Worm (Caenorhabditis elegans) whole organism, midembryonic: ENCODE measurements around the gene K09E9.3.
A peak's percentile ranks its signal among the peaks of the same experiment; 100 is the strongest.

ENCODE experiments used
- cog-1 ChIP-seq: sonication (generic microtip); optimal IDR thresholded peaks from 2 replicates; lab custom pipeline; 2016; ENCODE audit warnings: missing genetic modification characterization, missing compliant biosample characterization
- flt-1 ChIP-seq: fragments of 200-800 bp; sonication (Bioruptor generic); IDR thresholded peaks from 2 replicates; pipeline ENCODE4 v1.3.6; 2022; ENCODE audit warnings: missing genetic modification characterization, missing compliant biosample characterization
- klf-2 ChIP-seq: fragments of 200-800 bp; sonication (Bioruptor generic); conservative IDR thresholded peaks from 2 replicates; pipeline ENCODE4 v1.3.6; 2022; ENCODE audit warnings: missing genetic modification reagents, missing genetic modification characterization, missing compliant biosample characterization
- med-1 ChIP-seq: sonication (generic microtip); optimal IDR thresholded peaks from 2 replicates; lab custom pipeline; 2017; ENCODE audit warnings: missing genetic modification characterization, mild to moderate bottlenecking, missing compliant biosample characterization, antibody characterized with exemption, missing genetic modification reagents; ENCODE audit not compliant: insufficient read depth
- ref-1 ChIP-seq: fragments of 200-800 bp; sonication (Bioruptor generic); conservative IDR thresholded peaks from 2 replicates; pipeline ENCODE4 v1.3.6; 2022; ENCODE audit warnings: missing genetic modification reagents, missing genetic modification characterization, missing compliant biosample characterization
- tab-1 ChIP-seq: fragments of 200-800 bp; sonication (Bioruptor generic); IDR thresholded peaks from 2 replicates; pipeline ENCODE4 v1.3.6; 2022; ENCODE audit warnings: missing genetic modification characterization, missing compliant biosample characterization
- ztf-23 ChIP-seq: fragments of 200-800 bp; sonication (Bioruptor generic); IDR thresholded peaks from 2 replicates; pipeline ENCODE4 v1.3.6; 2022; ENCODE audit warnings: missing genetic modification reagents, missing genetic modification characterization, missing compliant biosample characterization
- ztf-29 ChIP-seq: fragments of 200-800 bp; sonication (Bioruptor generic); IDR thresholded peaks from 2 replicates; pipeline ENCODE4 v1.3.6; 2022; ENCODE audit warnings: missing genetic modification reagents, missing genetic modification characterization, missing compliant biosample characterization

DNA sequence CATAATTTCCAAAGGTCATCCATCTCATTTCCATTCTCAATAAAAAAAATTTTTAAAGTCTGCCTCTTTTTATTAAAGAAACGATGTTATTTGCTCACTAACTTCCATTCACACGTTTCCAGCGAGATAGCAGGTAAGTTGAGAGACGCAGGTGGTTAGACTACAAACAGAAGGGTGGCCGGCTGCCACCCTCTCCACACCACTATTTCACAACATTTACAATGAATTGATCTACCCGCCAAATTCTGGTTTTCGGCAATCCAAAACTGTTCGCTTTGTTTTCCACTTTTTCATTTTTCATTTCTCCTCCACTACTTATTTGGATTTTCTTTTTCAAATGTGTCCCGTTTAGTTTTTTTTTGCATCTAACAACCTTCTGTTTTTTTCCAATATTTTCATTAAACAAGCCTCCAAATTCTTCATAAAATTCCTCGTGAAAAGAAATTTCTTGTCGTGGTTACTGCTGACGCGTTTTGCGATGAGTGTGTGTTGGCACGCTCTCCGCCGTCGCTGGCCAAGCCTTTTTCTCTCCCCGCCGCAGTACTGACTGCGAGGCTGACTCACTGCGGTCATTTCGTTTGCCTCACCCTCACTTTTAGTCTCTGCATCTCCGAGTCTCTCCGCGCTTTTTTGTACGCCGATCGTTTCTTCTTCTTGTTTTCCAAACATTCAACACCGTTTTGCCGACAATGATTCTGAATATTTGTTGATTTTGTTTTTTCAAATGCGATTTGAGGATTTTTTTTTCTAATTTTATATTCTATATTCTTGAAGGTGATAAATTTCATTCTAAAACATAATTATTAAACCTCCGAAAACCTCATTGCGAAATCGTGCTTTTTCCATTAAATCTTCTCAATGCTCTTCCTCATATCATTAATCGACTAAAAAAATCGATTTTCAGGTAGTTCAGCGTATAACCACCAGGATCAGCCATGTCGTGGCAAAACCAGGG is 45.3 kb downstream of the K09E9.3 start, which contains the start of gene dyn-1:
- TF ChIP-seq flt-1 (GFP tag; lab: Robert Waterston, UW) (no peak), klf-2 (no peak), cog-1 (tag; lab: Kevin White, UChicago) (no peak), ztf-29 (GFP tag; lab: Robert Waterston, UW) (no peak), ztf-23 (GFP tag; lab: Robert Waterston, UW) (0 out of 2 replicates have a peak, but pooled peaks have one; percentile 13), tab-1 (GFP tag; lab: Robert Waterston, UW) (no peak), ref-1 (GFP tag; lab: Robert Waterston, UW) (no peak), med-1 (no peak)
